Worm (Caenorhabditis elegans) whole organism, late embryonic: ENCODE results near the gene T28C6.10.
"Not testable (repeated sequence)": the region's sequence is repeated elsewhere in the genome, so short reads cannot be mapped to it uniquely, and the experiment has no call there.

Experiments
- C38D4.7 ChIP-seq: fragments of 200-800 bp; sonication (Bioruptor generic); optimal IDR thresholded peaks from 2 replicates; lab custom pipeline; 2018; ENCODE audit warnings: mild to moderate bottlenecking, missing genetic modification characterization, moderate library complexity, missing compliant biosample characterization
- Y22D7AL.16 ChIP-seq: sonication (generic microtip); optimal IDR thresholded peaks from 2 replicates; lab custom pipeline; 2016; ENCODE audit warnings: missing genetic modification characterization, missing compliant biosample characterization
- ahr-1 ChIP-seq: sonication (generic microtip); optimal IDR thresholded peaks from 2 replicates; lab custom pipeline; 2016; ENCODE audit warnings: missing genetic modification characterization, missing compliant biosample characterization
- ama-1 ChIP-seq: fragments of 150-350 bp; optimal IDR thresholded peaks from 2 replicates; lab custom pipeline; 2014
- ceh-18 ChIP-seq: sonication (generic microtip); optimal IDR thresholded peaks from 2 replicates; lab custom pipeline; 2016; ENCODE audit warnings: missing genetic modification characterization, missing compliant biosample characterization
- ceh-19 ChIP-seq: fragments of 200-800 bp; sonication (Bioruptor generic); optimal IDR thresholded peaks from 2 replicates; lab custom pipeline; 2018; ENCODE audit warnings: mild to moderate bottlenecking, missing genetic modification characterization, missing compliant biosample characterization
- ceh-31 ChIP-seq: sonication (generic microtip); optimal IDR thresholded peaks from 2 replicates; lab custom pipeline; 2016; ENCODE audit warnings: missing genetic modification characterization, missing compliant biosample characterization
- ceh-34 ChIP-seq: sonication (generic microtip); optimal IDR thresholded peaks from 2 replicates; lab custom pipeline; 2016; ENCODE audit warnings: mild to moderate bottlenecking, missing genetic modification characterization, missing compliant biosample characterization
- ceh-45 ChIP-seq: fragments of 200-800 bp; sonication (Bioruptor generic); IDR thresholded peaks from 2 replicates; pipeline ENCODE4 v1.3.6; 2022; ENCODE audit warnings: missing genetic modification reagents, missing genetic modification characterization, missing compliant biosample characterization
- ceh-48 ChIP-seq: sonication (generic microtip); optimal IDR thresholded peaks from 2 replicates; lab custom pipeline; 2016; ENCODE audit warnings: missing genetic modification characterization, inconsistent platforms, missing compliant biosample characterization
- ceh-6 ChIP-seq: fragments of 200-800 bp; sonication (Bioruptor generic); optimal IDR thresholded peaks from 2 replicates; lab custom pipeline; 2018; ENCODE audit warnings: mild to moderate bottlenecking, missing genetic modification characterization, missing compliant biosample characterization
- ceh-9 ChIP-seq: sonication (generic microtip); optimal IDR thresholded peaks from 2 replicates; lab custom pipeline; 2016; ENCODE audit warnings: mild to moderate bottlenecking, missing genetic modification characterization, inconsistent platforms, missing compliant biosample characterization
- che-1 ChIP-seq: sonication (generic microtip); optimal IDR thresholded peaks from 2 replicates; lab custom pipeline; 2016; ENCODE audit warnings: mild to moderate bottlenecking, missing genetic modification characterization, missing compliant biosample characterization
- dmd-4 ChIP-seq: sonication (generic microtip); optimal IDR thresholded peaks from 2 replicates; lab custom pipeline; 2016; ENCODE audit warnings: borderline replicate concordance, missing genetic modification characterization, missing compliant biosample characterization
- elt-4 ChIP-seq: sonication (generic microtip); optimal IDR thresholded peaks from 2 replicates; lab custom pipeline; 2016; ENCODE audit warnings: missing genetic modification characterization, missing compliant biosample characterization
- ets-4 ChIP-seq: sonication (generic microtip); optimal IDR thresholded peaks from 2 replicates; lab custom pipeline; 2016; ENCODE audit warnings: missing genetic modification characterization, missing compliant biosample characterization
- eyg-1 ChIP-seq: sonication (generic microtip); optimal IDR thresholded peaks from 2 replicates; lab custom pipeline; 2016; ENCODE audit warnings: missing genotype, missing genetic modification characterization, missing compliant biosample characterization
- fkh-10 ChIP-seq: fragments of 150-350 bp; optimal IDR thresholded peaks from 2 replicates; lab custom pipeline; 2014; ENCODE audit warnings: missing biosample characterization, missing genetic modification reagents, missing genetic modification characterization
- fkh-6 ChIP-seq: sonication (generic microtip); optimal IDR thresholded peaks from 2 replicates; lab custom pipeline; 2016; ENCODE audit warnings: missing genetic modification characterization, missing compliant biosample characterization
- hlh-6 ChIP-seq: sonication (generic microtip); optimal IDR thresholded peaks from 2 replicates; lab custom pipeline; 2016; ENCODE audit warnings: missing genotype, missing genetic modification characterization, missing compliant biosample characterization
- hlh-8 ChIP-seq: sonication (generic microtip); optimal IDR thresholded peaks from 2 replicates; lab custom pipeline; 2016; ENCODE audit warnings: missing genotype, missing genetic modification characterization, missing compliant biosample characterization
- nhr-232 ChIP-seq: sonication (generic microtip); optimal IDR thresholded peaks from 2 replicates; lab custom pipeline; 2016; ENCODE audit warnings: missing genetic modification characterization, missing compliant biosample characterization
- odd-2 ChIP-seq: sonication (generic microtip); optimal IDR thresholded peaks from 2 replicates; lab custom pipeline; 2017; ENCODE audit warnings: antibody characterized with exemption, mild to moderate bottlenecking, missing genetic modification characterization, missing compliant biosample characterization
- pag-3 ChIP-seq: sonication (generic microtip); optimal IDR thresholded peaks from 2 replicates; lab custom pipeline; 2016; ENCODE audit warnings: missing compliant biosample characterization, missing genetic modification characterization, borderline replicate concordance
- pha-4 ChIP-seq: fragments of 150-350 bp; optimal IDR thresholded peaks from 2 replicates; lab custom pipeline; 2018; ENCODE audit warnings: missing biosample characterization, missing genetic modification reagents, missing genetic modification characterization
- pqm-1 ChIP-seq: sonication (generic microtip); optimal IDR thresholded peaks from 2 replicates; lab custom pipeline; 2016; ENCODE audit warnings: missing genetic modification characterization, missing compliant biosample characterization
- pros-1 ChIP-seq: fragments of 150-350 bp; optimal IDR thresholded peaks from 2 replicates; lab custom pipeline; 2014; ENCODE audit warnings: missing biosample characterization, missing genetic modification reagents, missing genetic modification characterization
- ref-2 ChIP-seq: sonication (generic microtip); optimal IDR thresholded peaks from 2 replicates; lab custom pipeline; 2016; ENCODE audit warnings: missing genetic modification characterization, missing compliant biosample characterization
- syd-9 ChIP-seq: sonication (generic microtip); optimal IDR thresholded peaks from 2 replicates; lab custom pipeline; 2016; ENCODE audit warnings: mild to moderate bottlenecking, missing genetic modification characterization, moderate library complexity, missing compliant biosample characterization
- tbx-2 ChIP-seq: sonication (generic microtip); optimal IDR thresholded peaks from 2 replicates; lab custom pipeline; 2016; ENCODE audit warnings: missing genetic modification characterization, missing compliant biosample characterization
- unc-3 ChIP-seq, 2 experiments: fragments of 200-800 bp in 1 of 2; sonication (Bioruptor generic) in 1 of 2; sonication (generic microtip) in 1 of 2; conservative IDR thresholded peaks in 1 of 2; optimal IDR thresholded peaks in 1 of 2; 2 replicates each; pipeline versions ENCODE4 v1.3.6 to Lab custom; 2016 to 2022; ENCODE audit warnings: missing compliant biosample characterization in 2 of 2, missing genetic modification characterization in 2 of 2, missing genetic modification reagents in 1 of 2
- unc-55 ChIP-seq: sonication (generic microtip); optimal IDR thresholded peaks from 2 replicates; lab custom pipeline; 2017; ENCODE audit warnings: missing biosample characterization, missing genetic modification reagents, missing genetic modification characterization
- zip-5 ChIP-seq: sonication (generic microtip); optimal IDR thresholded peaks from 2 replicates; lab custom pipeline; 2016; ENCODE audit warnings: missing genetic modification characterization, missing compliant biosample characterization
- ztf-16 ChIP-seq: sonication (generic microtip); optimal IDR thresholded peaks from 2 replicates; lab custom pipeline; 2017; ENCODE audit warnings: missing genetic modification characterization, missing compliant biosample characterization

T28C6.10 gene

DNA sequence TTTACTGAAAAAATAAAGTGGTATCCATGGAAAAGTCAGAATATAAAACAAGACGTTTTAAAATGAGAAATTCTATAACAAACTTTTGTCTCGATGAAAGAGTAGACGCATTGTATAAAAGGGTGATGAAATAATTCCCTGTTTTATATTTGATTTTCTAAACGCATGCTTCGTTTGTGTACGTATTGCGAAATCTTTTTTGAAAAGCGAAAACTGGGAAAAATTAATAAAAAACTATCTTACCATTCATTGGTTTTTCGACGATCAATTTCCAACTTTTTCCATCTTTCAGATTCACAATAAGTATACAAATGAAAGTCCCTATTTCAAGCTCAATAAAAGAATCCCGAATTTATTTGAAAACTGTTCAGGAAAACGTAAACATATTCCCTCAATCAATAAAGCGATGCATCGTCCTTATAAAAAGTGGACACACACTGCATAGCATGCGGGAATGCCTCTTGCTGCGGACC, 32.8 kb upstream of the T28C6.10 start, which contains the start of gene C33D9.13:
Gene C33D9.13, minus strand, starts transcription at position 423 of the 473 bp plus-strand sequence.
- TF ChIP-seq ceh-31 (tag; lab: Kevin White, UChicago) = no peak
- no peak for TF ChIP-seq ahr-1 (tag; lab: Kevin White, UChicago)
- peak; percentile 33 for TF ChIP-seq ceh-48 (tag; lab: Kevin White, UChicago)
- TF ChIP-seq Y22D7AL.16 (tag; lab: Kevin White, UChicago) = no peak

DNA sequence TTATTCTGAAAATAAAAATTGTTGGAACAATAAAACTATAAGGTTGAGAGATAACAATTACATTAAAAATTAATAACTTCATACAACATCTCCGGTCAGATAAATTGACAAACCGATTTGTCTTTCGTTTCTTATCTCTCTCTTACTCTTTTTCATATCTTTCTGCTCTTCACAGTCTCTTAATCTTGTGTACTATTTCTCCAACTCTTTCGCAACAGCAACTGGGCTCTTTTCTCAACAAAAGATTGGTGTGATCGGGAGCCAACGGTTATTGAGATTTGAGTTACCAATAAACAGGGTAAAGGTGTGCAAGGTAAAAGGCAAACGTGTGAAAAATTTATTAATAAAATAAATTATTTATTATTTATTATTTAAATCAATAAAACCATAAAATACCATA, 31.1 kb upstream of the T28C6.10 start, which contains the start of gene C33D9.8:
Gene C33D9.8, minus strand, starts transcription at position 99 of the 400 bp plus-strand sequence.
- TF ChIP-seq unc-55 (GFP tag; lab: Kevin White, UChicago) = peak; percentile 6
- TF ChIP-seq che-1 (tag; lab: Kevin White, UChicago) = no peak
- no peak for TF ChIP-seq syd-9 (tag; lab: Kevin White, UChicago)

- TF ChIP-seq ceh-18 (tag; lab: Kevin White, UChicago); odd-2; pqm-1 (tag; lab: Kevin White, UChicago): not testable (repeated sequence)
Measured at ce11 chrIV:8788048-8788447, 29.7 kb upstream of the T28C6.10 start, which contains the start of gene C33D9.10. Gene C33D9.10, minus strand, starts transcription at chrIV:8788148.

ce11 chrIV:8790144-8790543, 27.6 kb upstream of the T28C6.10 start, which contains the start of gene sru-35:
Gene sru-35, minus strand, starts transcription at chrIV:8790244.
- TF ChIP-seq eyg-1 (tag; lab: Kevin White, UChicago) = no peak
- TF ChIP-seq ceh-6 (GFP tag; lab: Kevin White, UChicago) = no peak
- no peak for TF ChIP-seq Y22D7AL.16 (tag; lab: Kevin White, UChicago)
- no peak for TF ChIP-seq ceh-31 (tag; lab: Kevin White, UChicago)
- no peak for TF ChIP-seq elt-4 (tag; lab: Kevin White, UChicago)
- TF ChIP-seq fkh-6 (tag; lab: Kevin White, UChicago) = no peak
- no peak for TF ChIP-seq ceh-34
- no peak for TF ChIP-seq tbx-2 (tag; lab: Kevin White, UChicago)
- TF ChIP-seq zip-5 (tag; lab: Kevin White, UChicago) = no peak
- TF ChIP-seq pros-1 (tag; lab: Kevin White, UChicago) = no peak
- TF ChIP-seq ceh-9 = no peak
- TF ChIP-seq ama-1 (lab: Kevin White, UChicago) = no peak

ce11 chrIV:8792808-8793207, 24.9 kb upstream of the T28C6.10 start, which contains the start of gene C33D9.3:
Gene C33D9.3, minus strand, starts transcription at chrIV:8792908.
- TF ChIP-seq ets-4 (tag; lab: Kevin White, UChicago) (no peak), ceh-48 (tag; lab: Kevin White, UChicago) (no peak), ceh-31 (tag; lab: Kevin White, UChicago) (no peak)

ce11 chrIV:8793223-8793622, 24.5 kb upstream of the T28C6.10 start:
- TF ChIP-seq dmd-4 (no peak), C38D4.7 (GFP tag; lab: Kevin White, UChicago) (no peak), fkh-10 (GFP tag; lab: Kevin White, UChicago) (no peak), hlh-8 (no peak), nhr-232 (tag; lab: Kevin White, UChicago) (no peak), ceh-6 (GFP tag; lab: Kevin White, UChicago) (no peak)

DNA sequence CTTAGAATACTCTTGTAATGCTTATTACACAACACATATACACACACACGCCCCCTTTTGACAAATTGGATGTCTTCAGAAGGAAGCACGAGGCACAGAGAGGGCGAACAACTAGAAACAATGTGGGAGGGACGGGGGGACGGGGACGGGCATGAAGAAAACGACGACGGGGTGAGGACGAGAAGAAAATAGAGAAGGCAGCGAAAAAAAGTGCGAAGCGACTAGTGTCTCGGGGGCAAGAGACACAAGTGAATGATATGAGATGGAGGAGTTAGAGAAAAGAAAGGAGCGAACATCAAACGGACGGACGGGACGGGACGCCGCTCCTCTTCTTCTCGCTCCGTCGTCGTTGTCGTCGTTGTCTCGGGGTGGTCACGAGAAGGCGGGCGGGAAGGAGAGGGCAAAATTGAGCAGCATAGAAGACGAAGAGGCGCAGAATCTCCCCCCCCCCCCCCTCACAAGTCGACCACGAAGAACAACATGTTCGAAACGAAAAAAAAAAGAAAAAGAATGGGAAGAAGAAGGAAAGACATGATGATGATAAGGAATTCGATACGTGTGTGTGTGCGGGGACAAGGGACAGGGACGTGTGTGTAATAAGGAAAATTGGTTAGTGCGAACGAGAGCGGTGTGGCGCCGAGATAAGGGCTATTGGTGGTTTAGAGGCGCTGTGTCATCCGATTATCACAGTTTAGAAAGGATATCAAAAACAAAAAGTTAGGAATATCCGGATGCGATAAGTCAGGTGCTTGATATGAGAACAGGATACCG, 22.7 kb upstream of the T28C6.10 start:
- peak; percentile 30 for TF ChIP-seq ceh-18 (tag; lab: Kevin White, UChicago)
- no peak for TF ChIP-seq ceh-45 (GFP tag; lab: Robert Waterston, UW)
- TF ChIP-seq ztf-16 = no peak
- no peak for TF ChIP-seq pag-3 (tag; lab: Kevin White, UChicago)
- TF ChIP-seq pha-4 (tag; lab: Kevin White, UChicago) = no peak
- no peak for TF ChIP-seq hlh-6 (tag; lab: Kevin White, UChicago)
- no peak for TF ChIP-seq unc-3 (GFP tag; conservative IDR thresholded peaks at IDR 0.05; lab: Robert Waterston, UW)
- no peak for TF ChIP-seq unc-3 (tag; optimal IDR thresholded peaks at IDR 0.05; lab: Kevin White, UChicago)
- TF ChIP-seq ceh-19 (GFP tag; lab: Kevin White, UChicago) = peak; percentile 13
- TF ChIP-seq ref-2 (tag; lab: Kevin White, UChicago) = no peak
- no peak for TF ChIP-seq ceh-9
